Worm (Caenorhabditis elegans): ENCODE measurements around the gene pyc-1.

The pyc-1 gene

DNA sequence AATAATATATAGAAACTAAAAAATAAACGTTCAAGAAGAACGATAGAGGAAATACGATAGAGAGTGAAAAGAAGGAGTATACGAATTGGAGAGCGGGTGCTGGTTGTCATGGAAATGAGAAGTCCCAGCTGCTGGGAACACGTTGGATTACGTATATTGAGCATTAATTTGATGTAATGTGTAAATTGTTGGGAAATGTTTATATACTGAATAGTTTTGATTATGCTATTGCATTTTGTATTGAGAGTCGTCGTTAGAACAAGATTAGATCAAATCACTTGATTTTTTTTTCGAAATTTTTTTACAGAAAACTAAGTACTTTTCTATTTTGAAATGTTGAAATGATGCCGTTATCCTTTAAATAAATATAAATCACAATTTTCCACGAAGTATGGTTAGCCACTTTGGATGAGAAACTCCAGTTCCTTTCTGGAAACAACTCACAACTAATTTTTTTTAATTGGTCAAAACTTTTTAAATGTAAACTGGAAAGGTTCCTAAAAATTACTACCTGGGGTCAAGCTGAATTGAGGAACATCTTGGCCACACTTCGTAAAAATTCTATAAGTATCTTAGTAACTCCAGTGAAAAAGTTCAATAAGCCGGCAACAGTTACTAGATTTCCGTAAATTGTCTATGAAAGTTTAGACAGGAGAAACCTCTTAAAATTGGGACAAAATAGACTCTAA is 21.5 kb upstream of the pyc-1 start, which contains the start of gene nphp-4:
Gene nphp-4 (minus strand): TSS at position 51 of the 689 bp plus-strand sequence.
- TF ChIP-seq unc-62 (GFP tag; optimal IDR thresholded peaks at IDR 0.05): no peak

DNA sequence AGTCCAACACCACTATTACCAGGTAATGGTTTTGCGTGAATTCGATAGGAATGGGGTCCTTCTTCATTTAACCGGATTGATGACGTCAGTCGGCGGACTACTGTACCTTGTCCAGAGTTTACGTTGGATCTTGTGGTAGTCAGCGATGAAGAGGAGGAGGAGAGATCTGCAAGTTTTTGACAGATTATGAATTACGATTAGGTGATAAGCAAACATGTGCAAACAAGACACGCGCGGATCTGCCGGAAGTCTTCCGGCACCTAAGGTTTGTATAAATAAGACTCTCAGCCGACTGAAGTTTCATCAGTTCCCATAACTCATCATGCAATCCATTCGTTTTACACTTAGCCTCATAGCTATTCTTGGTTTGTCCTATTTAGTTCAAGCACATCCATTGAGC is 16.9 kb upstream of the pyc-1 start, which contains the start of gene idpb-5:
Gene idpb-5 (plus strand): TSS at position 301 of the 400 bp plus-strand sequence.
- TF ChIP-seq unc-62 (GFP tag; optimal IDR thresholded peaks at IDR 0.05): no peak

DNA sequence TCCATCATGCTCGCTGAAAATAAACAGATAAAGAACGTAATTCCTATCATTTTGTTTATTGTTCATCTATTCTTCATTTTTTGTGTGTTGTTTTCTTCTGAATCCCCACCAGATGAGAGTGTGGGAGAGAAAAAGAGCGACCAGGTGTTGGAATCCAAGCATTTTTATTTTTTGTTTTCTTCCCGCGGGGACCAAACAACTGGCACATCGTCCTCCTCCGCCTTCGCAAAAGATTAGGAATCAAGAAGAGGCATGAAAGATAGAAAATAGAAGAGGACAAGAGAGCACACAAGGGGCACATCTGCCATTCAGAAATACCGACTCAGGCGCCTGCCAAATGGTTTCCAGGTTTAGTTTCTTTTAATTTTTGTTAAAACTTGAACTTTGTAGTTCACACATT is 13.7 kb upstream of the pyc-1 start, which contains the start of gene R13H4.2:
Gene R13H4.2 (plus strand): TSS at position 319 of the 400 bp plus-strand sequence.
- no peak for TF ChIP-seq unc-62 (GFP tag; optimal IDR thresholded peaks at IDR 0.05)

DNA sequence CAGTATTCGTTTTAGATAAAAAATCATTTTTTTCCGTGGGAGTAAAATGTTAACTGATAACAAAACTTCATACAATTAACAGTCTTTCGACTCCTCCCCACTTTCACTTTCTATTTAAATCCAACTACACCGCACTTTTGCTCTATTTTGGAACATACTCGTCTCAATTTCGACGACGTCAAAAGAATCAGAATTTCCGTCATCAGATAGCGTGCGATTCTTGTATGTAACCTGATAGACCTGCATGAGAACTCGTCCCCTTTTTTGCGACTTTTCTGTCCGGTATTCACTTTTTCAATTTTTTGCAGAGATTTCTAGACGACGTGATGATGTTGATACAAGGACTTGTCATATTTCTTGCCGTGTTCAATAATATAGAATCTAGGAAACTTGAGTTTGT is 11.0 kb upstream of the pyc-1 start, which contains the start of gene pho-8:
Gene pho-8 (plus strand): TSS at position 301 of the 400 bp plus-strand sequence.
- no peak for TF ChIP-seq unc-62 (GFP tag; optimal IDR thresholded peaks at IDR 0.05)

DNA sequence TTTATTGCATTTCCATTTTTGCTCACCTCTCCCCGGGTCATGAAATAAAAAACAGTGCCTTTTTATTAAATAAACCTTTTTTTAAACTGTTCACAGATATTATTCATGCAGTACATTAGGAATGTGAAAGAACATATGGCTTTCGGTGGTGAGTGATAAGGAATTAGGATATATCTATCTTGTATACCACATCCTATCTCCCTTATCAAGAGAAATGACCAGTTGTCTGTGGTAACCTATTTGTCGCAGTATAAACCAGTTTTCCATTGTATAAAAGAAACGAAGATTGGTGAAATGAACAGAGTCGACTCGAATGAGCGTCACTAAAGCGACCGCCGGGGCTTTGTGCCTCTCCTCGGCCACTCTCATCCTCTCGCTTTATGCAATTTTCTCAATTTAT is 7.0 kb upstream of the pyc-1 start, which contains the start of gene col-158:
Gene col-158 (plus strand): TSS at position 301 of the 400 bp plus-strand sequence.
- TF ChIP-seq unc-62 (GFP tag; optimal IDR thresholded peaks at IDR 0.05): no peak

DNA sequence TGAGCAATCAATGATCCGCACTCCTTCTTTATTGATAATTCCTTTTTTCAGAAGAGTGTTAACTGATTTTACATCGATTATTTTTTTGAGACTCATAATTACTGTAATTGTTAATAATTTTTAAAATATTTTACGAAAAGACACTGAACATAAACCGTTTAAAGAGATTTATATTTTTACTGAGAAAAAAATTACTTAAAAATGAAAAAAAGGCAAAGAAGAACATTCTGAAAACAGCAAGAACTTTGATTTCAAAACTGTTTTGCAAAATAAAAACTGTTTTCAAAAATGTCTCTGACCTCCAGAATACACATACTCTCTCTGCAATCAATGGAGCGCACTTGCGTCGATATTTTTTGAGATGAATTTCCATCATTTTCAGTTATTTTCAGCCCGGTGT is 4.6 kb upstream of the pyc-1 start, which contains the start of the genes mpst-1 and D2023.6:
Gene mpst-1 (minus strand): TSS at position 101 of the 400 bp plus-strand sequence.
Gene D2023.6 (plus strand): TSS at position 388 of the 400 bp plus-strand sequence.
- no peak for TF ChIP-seq unc-62 (GFP tag; optimal IDR thresholded peaks at IDR 0.05)

DNA sequence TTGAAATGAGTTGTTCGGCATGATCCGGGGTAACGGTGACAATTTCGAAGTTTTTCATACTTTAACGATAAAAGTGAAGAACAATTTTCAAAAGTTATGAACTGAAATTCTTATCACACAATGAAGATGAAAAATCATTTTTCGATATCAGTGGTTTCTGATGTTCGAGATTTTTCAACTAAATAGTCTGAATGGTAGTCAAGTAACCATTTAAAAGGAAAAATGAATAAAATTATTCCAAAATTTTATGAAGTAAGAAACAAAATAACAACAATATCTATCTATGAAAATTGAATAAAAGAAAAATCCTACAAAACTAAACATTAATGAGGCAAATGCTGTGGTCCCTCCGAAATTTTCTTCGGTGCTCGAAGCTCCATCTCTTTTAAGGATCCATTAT is 3.3 kb upstream of the pyc-1 start, which contains the start of gene D2023.4:
Gene D2023.4 (minus strand): TSS at position 101 of the 400 bp plus-strand sequence.
- TF ChIP-seq unc-62 (GFP tag; optimal IDR thresholded peaks at IDR 0.05): no peak

DNA sequence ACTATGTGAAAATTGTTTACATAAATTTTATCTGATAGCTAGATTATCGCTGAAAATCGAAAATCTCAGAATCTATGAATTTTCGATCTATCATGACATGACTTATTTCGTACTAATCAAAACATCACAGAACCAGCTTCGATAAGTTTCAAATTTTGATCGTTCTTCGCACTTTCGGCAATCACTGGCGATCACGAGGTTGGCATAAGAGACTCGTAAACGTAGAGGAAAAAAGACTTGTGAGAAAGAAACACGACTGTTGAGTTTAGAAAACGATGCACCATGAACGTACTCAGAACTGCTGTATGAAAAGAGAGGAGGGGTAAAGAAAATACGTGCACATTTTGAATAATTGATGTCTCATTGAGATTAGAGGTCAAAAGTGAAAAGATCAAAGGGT is 1.6 kb upstream of the pyc-1 start:
- no peak for TF ChIP-seq unc-62 (GFP tag; optimal IDR thresholded peaks at IDR 0.05)

DNA sequence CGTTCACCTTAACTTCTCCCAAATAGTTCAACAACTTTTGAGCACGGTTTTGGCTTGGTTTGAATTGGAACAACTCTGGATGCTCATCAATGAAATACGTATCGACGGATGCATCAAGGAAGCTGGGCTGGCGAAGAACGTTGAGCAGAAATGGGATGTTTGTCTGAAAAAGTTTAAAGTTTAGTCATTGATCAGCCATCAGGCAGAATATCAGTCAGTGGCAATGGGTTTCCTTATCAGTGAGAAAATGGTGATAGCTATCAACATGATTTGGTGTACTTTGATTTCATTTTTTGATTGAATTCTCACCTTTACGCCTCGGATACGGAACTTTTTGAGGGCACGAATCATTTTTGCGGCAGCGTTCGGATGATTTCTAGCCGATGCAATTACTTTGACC is 1.8 kb downstream of the pyc-1 start:
- no peak for TF ChIP-seq unc-62 (GFP tag; optimal IDR thresholded peaks at IDR 0.05)

DNA sequence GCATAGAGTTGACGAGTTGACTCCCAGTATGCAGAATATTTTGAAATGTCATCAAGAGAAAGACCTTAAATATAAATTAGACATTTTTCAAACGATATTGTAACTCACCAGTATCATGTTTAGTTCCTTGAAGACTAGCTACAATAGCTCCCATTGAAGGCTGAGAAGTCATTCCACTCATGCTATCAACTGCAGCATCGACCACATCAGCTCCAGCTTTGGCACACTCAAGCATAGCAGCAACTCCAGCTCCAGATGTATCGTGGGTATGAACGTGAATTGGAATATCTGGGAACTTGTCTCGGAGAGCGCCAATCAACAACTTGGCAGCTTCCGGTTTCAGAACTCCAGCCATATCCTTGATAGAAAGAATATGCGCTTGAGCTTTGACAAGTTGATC is 2.9 kb downstream of the pyc-1 start:
- no peak for TF ChIP-seq unc-62 (GFP tag; optimal IDR thresholded peaks at IDR 0.05)

DNA sequence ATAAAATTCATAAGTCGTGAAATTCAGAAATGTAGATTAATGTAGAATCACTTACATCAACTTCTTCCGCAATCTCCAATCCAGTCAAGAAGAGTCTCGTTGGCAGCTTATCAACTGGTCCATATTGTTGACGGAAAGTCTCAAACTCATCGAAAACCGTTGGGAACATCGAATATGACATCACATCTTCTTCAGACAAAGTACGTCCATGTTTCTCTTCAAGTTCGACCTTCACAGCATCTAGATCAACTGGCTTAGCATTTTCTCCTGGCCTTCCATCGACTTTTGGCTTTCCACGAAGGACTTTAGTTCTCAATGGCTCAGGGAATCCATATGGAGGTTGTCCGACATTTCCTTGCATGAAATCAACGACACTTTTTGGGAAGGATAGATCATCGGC is 3.5 kb downstream of the pyc-1 start:
- TF ChIP-seq unc-62 (GFP tag; optimal IDR thresholded peaks at IDR 0.05): no peak

DNA sequence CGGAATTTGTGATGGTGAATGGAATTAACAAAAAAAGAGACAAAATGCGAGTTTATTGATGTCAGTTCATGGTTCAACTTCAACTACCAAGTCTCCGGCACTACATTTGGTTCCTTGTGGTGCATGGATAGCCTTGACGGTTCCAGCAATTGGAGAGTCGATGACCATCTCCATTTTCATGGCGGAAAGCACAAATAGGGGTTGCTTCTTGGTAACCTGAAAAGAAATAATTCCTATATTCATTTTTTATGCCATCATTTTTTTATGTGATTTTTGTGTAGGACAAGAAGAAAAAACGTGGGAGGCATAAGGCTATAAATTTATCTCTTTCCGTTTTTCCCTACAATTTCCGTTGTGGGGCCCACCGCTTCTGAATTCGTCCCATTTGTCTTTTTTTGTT is 4.3 kb downstream of the pyc-1 start:
- TF ChIP-seq unc-62 (GFP tag; optimal IDR thresholded peaks at IDR 0.05): no peak

DNA sequence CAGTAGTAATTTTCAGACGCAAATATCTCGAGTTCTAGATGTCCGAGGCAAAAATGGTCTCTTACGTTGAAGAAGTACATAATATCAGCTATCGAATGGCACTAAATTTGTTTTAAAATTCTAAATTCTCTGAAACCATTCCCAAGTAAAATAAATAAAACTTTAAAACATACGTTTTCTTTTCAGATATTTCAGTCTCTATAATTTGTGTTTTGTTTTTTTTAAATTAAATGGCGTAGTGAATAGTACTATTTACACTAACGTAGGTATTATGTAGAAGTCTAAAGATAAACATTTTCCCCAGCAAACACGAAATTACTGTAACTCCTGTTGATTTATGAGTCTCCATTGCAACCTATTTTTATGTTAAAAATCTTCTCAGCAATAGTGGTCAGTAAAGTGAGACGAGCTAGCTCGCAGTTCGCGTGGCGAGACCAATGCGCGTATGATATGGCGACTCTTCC is 5.0 kb downstream of the pyc-1 start:
- TF ChIP-seq unc-62 (GFP tag; optimal IDR thresholded peaks at IDR 0.05): no peak

DNA sequence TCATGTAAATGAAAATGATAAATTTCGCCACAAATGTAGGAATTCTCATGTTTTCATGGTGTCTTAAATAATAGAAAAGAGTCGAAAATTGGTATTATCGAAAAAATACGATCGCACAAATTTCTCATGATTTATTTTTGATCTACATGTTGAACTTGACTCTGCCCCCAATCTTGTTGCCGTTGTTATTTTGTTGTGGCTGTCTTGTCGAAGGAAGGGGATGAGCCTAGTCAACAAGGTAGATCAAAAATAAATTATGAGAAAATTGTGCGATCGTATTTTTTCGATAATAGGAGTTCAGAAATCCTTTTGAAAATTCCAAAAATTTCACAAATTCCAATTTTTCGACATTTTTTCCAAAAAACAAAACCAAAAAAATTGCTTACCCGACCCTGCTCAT is 6.8 kb downstream of the pyc-1 start:
- TF ChIP-seq unc-62 (GFP tag; optimal IDR thresholded peaks at IDR 0.05): no peak

DNA sequence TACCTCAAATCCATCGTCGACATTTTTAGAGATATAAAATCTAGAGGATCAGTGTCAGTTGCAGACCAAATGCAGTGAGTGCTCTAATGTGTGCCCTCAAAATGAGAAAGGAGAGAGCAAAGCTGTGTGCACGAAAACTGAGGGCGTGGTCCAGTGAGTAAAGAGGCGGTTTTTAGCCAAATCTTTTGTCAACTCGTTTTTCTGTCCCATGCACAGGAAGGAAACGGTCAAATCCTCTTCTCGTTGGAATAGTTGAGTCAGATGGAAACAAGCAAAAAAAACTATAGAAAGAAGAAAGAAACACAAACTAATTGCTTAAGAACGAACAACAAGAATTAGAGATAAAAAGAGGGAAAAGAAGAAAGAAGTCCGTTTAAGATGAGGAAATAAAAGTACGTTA is 10.4 kb downstream of the pyc-1 start, which contains the start of gene D2023.3:
Gene D2023.3 (minus strand): TSS at position 101 of the 400 bp plus-strand sequence.
- no peak for TF ChIP-seq unc-62 (GFP tag; optimal IDR thresholded peaks at IDR 0.05)

DNA sequence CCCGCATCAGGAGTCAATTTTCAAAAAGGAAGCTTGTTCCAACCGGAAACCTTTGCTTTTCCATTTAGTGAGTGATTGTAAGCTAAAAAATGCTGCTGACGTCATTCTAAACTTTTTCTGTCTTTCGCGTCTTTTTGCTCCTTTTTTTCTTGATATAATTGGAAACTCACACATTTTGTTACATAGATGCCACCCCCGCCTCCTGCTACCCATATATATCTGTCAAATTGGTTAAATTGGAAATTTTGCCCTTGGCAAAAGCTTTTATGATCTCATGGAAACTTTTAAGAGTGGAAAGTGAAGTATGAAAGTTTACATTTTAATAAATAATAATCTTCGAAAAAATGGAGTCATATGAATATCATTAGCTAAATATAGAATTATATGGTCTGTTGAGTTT is 12.4 kb downstream of the pyc-1 start:
- TF ChIP-seq unc-62 (GFP tag; optimal IDR thresholded peaks at IDR 0.05): no peak

DNA sequence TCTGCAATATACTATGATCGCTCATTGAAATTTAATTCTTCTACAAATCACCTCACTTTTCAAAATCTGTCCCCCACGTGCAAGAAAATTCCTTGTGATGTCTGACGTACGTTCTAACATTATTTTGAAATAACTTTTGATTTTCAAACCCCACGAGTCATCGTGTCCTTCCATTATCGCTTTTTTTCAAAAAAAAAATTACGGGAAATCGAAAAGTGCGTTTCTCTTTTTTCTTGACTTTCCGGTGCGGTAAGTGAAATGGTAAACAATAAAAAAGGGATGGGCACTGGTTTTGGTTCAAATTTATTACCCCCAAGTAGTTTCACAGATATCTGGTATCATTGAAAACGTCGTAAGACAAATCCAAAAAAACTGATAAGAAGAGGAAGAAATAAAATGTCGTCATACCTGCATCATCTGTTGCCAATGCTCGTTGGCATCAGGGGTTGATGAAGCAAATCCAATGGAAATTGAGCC is 18.8 kb downstream of the pyc-1 start:
- no peak for TF ChIP-seq unc-62 (GFP tag; optimal IDR thresholded peaks at IDR 0.05)
